Worm (Caenorhabditis elegans) whole organism, L4 larva: ENCODE data around the gene F56D6.21.
A peak's percentile ranks its signal among the peaks of the same experiment; 100 is the strongest.

Source experiments
- F10B5.3 ChIP-seq: sonication (generic microtip); optimal IDR thresholded peaks from 2 replicates; lab custom pipeline; 2016; ENCODE audit warnings: mild to moderate bottlenecking, missing genetic modification characterization, missing compliant biosample characterization
- R02D3.7 ChIP-seq: fragments of 150-350 bp; sonication (generic microtip); optimal IDR thresholded peaks from 3 replicates; lab custom pipeline; 2014; ENCODE audit warnings: missing biosample characterization, missing genetic modification characterization
- Y48G9A.11 ChIP-seq: fragments of 200-800 bp; sonication (Bioruptor generic); IDR thresholded peaks from 2 replicates; pipeline ENCODE4 v1.3.6; 2022; ENCODE audit warnings: missing genetic modification reagents, missing genetic modification characterization, missing compliant biosample characterization
- Y75B8A.6 ChIP-seq: fragments of 200-800 bp; sonication (Bioruptor generic); IDR thresholded peaks from 2 replicates; pipeline ENCODE4 v1.3.6; 2022; ENCODE audit warnings: missing genetic modification reagents, missing genetic modification characterization, missing compliant biosample characterization
- ZK546.5 ChIP-seq, 2 experiments: sonication (generic microtip); optimal IDR thresholded peaks; 2 replicates each; lab custom pipeline; 2017; ENCODE audit warnings: missing biosample characterization in 2 of 2, missing genetic modification characterization in 2 of 2
- aha-1 ChIP-seq: fragments of 150-350 bp; peaks from one replicate; lab custom pipeline; 2014; ENCODE audit warnings: missing biosample characterization, missing genetic modification characterization
- ces-1 ChIP-seq: fragments of 150-350 bp; sonication (generic microtip); optimal IDR thresholded peaks from 4 replicates; lab custom pipeline; 2014; ENCODE audit warnings: missing biosample characterization, missing genetic modification reagents, missing genetic modification characterization
- daf-16 ChIP-seq, 3 experiments: sonication (generic microtip); optimal IDR thresholded peaks; 2 replicates each; lab custom pipeline; 2016 to 2017; ENCODE audit warnings: missing genetic modification characterization in 3 of 3, missing genetic modification reagents in 3 of 3, mild to moderate bottlenecking in 2 of 3, missing compliant biosample characterization in 2 of 3, missing biosample characterization in 1 of 3, moderate library complexity in 1 of 3
- dmd-6 ChIP-seq: fragments of 200-800 bp; sonication (Bioruptor generic); IDR thresholded peaks from 2 replicates; pipeline ENCODE4 v1.3.6; 2022; ENCODE audit warnings: missing genetic modification reagents, missing genetic modification characterization, missing compliant biosample characterization
- dpl-1 ChIP-seq: fragments of 150-350 bp; optimal IDR thresholded peaks from 2 replicates; lab custom pipeline; 2014; ENCODE audit warnings: missing biosample characterization, missing genetic modification reagents, missing genetic modification characterization
- dve-1 ChIP-seq: sonication (generic microtip); optimal IDR thresholded peaks from 2 replicates; lab custom pipeline; 2017; ENCODE audit warnings: antibody characterized with exemption, mild to moderate bottlenecking, missing genetic modification characterization, missing compliant biosample characterization; ENCODE audit not compliant: insufficient read depth
- egl-27 ChIP-seq: sonication (generic microtip); optimal IDR thresholded peaks from 3 replicates; lab custom pipeline; 2017; ENCODE audit warnings: missing biosample characterization, missing genetic modification reagents, missing genetic modification characterization
- hlh-11 ChIP-seq: fragments of 200-800 bp; sonication (Bioruptor generic); optimal IDR thresholded peaks from 2 replicates; lab custom pipeline; 2018; ENCODE audit warnings: mild to moderate bottlenecking, missing genetic modification characterization, missing compliant biosample characterization
- hlh-30 ChIP-seq: sonication (generic microtip); optimal IDR thresholded peaks from 2 replicates; lab custom pipeline; 2017; ENCODE audit warnings: antibody characterized with exemption, mild to moderate bottlenecking, missing genetic modification characterization, missing compliant biosample characterization; ENCODE audit not compliant: insufficient read depth
- hmg-1.1 ChIP-seq: fragments of 200-800 bp; sonication (Bioruptor generic); IDR thresholded peaks from 2 replicates; pipeline ENCODE4 v1.3.6; 2022; ENCODE audit warnings: missing genetic modification reagents, missing genetic modification characterization, missing compliant biosample characterization
- jun-1 ChIP-seq: fragments of 150-350 bp; optimal IDR thresholded peaks from 2 replicates; lab custom pipeline; 2014; ENCODE audit warnings: missing biosample characterization, missing genetic modification reagents, missing genetic modification characterization
- lim-7 ChIP-seq: fragments of 200-800 bp; sonication (Bioruptor generic); IDR thresholded peaks from 2 replicates; pipeline ENCODE4 v1.3.6; 2022; ENCODE audit warnings: missing genetic modification characterization, missing compliant biosample characterization
- lin-1 ChIP-seq: fragments of 200-800 bp; sonication (Bioruptor generic); IDR thresholded peaks from 2 replicates; pipeline ENCODE4 v1.3.6; 2022; ENCODE audit warnings: missing genetic modification reagents, missing genetic modification characterization, missing compliant biosample characterization
- lin-13 ChIP-seq: fragments of 150-350 bp; optimal IDR thresholded peaks from 2 replicates; lab custom pipeline; 2014; ENCODE audit warnings: missing biosample characterization, missing genetic modification reagents, missing genetic modification characterization
- lin-15B ChIP-seq: fragments of 150-350 bp; sonication (generic microtip); optimal IDR thresholded peaks from 3 replicates; lab custom pipeline; 2014; ENCODE audit warnings: missing biosample characterization, missing genetic modification characterization
- lin-38 ChIP-seq: fragments of 200-800 bp; sonication (Bioruptor generic); IDR thresholded peaks from 2 replicates; pipeline ENCODE4 v1.3.6; 2022; ENCODE audit warnings: missing genetic modification reagents, missing genetic modification characterization, missing compliant biosample characterization
- lir-3 ChIP-seq: sonication (generic microtip); optimal IDR thresholded peaks from 2 replicates; lab custom pipeline; 2016; ENCODE audit warnings: mild to moderate bottlenecking, missing genetic modification characterization, missing compliant biosample characterization
- lsy-2 ChIP-seq, 2 experiments: fragments of 150-350 bp in 1 of 2; sonication (generic microtip) in 1 of 2; optimal IDR thresholded peaks; 2 replicates each; lab custom pipeline; 2014 to 2017; ENCODE audit warnings: missing biosample characterization in 2 of 2, missing genetic modification characterization in 2 of 2
- madf-5 ChIP-seq, 2 experiments: fragments of 200-800 bp; sonication (Bioruptor generic); IDR thresholded peaks; 2 replicates each; pipeline ENCODE4 v1.3.6; 2022; ENCODE audit warnings: missing compliant biosample characterization in 2 of 2, missing genetic modification characterization in 2 of 2
- madf-9 ChIP-seq: fragments of 200-800 bp; sonication (Bioruptor generic); conservative IDR thresholded peaks from 2 replicates; pipeline ENCODE4 v1.3.6; 2022; ENCODE audit warnings: missing genetic modification reagents, missing genetic modification characterization, missing compliant biosample characterization
- mep-1 ChIP-seq: fragments of 150-350 bp; sonication (generic microtip); optimal IDR thresholded peaks from 3 replicates; lab custom pipeline; 2014; ENCODE audit warnings: missing biosample characterization, missing genetic modification characterization
- mxl-3 ChIP-seq: fragments of 200-800 bp; sonication (Bioruptor generic); optimal IDR thresholded peaks from 2 replicates; lab custom pipeline; 2018; ENCODE audit warnings: mild to moderate bottlenecking, missing genetic modification characterization, missing compliant biosample characterization
- nhr-111 ChIP-seq: fragments of 200-800 bp; sonication (Bioruptor generic); optimal IDR thresholded peaks from 2 replicates; lab custom pipeline; 2018; ENCODE audit warnings: mild to moderate bottlenecking, missing genetic modification characterization, missing compliant biosample characterization
- nhr-237 ChIP-seq: sonication (generic microtip); optimal IDR thresholded peaks from 2 replicates; lab custom pipeline; 2017; ENCODE audit warnings: missing biosample characterization, missing genetic modification characterization
- nhr-28 ChIP-seq: fragments of 150-350 bp; optimal IDR thresholded peaks from 2 replicates; lab custom pipeline; 2014; ENCODE audit warnings: missing biosample characterization, missing genetic modification characterization
- nhr-42 ChIP-seq: fragments of 200-800 bp; sonication (Bioruptor generic); IDR thresholded peaks from 2 replicates; pipeline ENCODE4 v1.3.6; 2022; ENCODE audit warnings: missing genetic modification characterization, missing compliant biosample characterization
- pqm-1 ChIP-seq: sonication (generic microtip); optimal IDR thresholded peaks from 2 replicates; lab custom pipeline; 2017; ENCODE audit warnings: missing biosample characterization, missing genetic modification characterization
- rbr-2 ChIP-seq: sonication (generic microtip); optimal IDR thresholded peaks from 2 replicates; lab custom pipeline; 2016; ENCODE audit warnings: missing genotype, missing genetic modification characterization, missing compliant biosample characterization
- saeg-2 ChIP-seq: fragments of 200-800 bp; sonication (Bioruptor generic); IDR thresholded peaks from 2 replicates; pipeline ENCODE4 v1.3.6; 2022; ENCODE audit warnings: missing genetic modification reagents, missing genetic modification characterization, missing compliant biosample characterization
- sdz-12 ChIP-seq: fragments of 200-800 bp; sonication (Bioruptor generic); optimal IDR thresholded peaks from 2 replicates; lab custom pipeline; 2018; ENCODE audit warnings: mild to moderate bottlenecking, missing genetic modification characterization, missing compliant biosample characterization
- snpc-1.2 ChIP-seq: fragments of 200-800 bp; sonication (Bioruptor generic); IDR thresholded peaks from 2 replicates; pipeline ENCODE4 v1.3.6; 2022; ENCODE audit warnings: missing genetic modification reagents, missing genetic modification characterization, missing compliant biosample characterization
- snpc-4 ChIP-seq: fragments of 150-350 bp; optimal IDR thresholded peaks from 2 replicates; lab custom pipeline; 2014; ENCODE audit warnings: missing biosample characterization, missing genetic modification characterization
- unc-62 ChIP-seq, 3 experiments: fragments of 150-350 bp in 1 of 3; sonication (generic microtip); optimal IDR thresholded peaks in 2 of 3; peaks in 1 of 3; 1 replicate in 1 of 3; 2 replicates in 2 of 3; lab custom pipeline; 2014 to 2017; ENCODE audit warnings: missing biosample characterization in 3 of 3, missing genetic modification characterization in 3 of 3, missing genetic modification reagents in 3 of 3, missing genotype in 1 of 3
- zip-2 ChIP-seq: fragments of 150-350 bp; optimal IDR thresholded peaks from 2 replicates; lab custom pipeline; 2014; ENCODE audit warnings: missing biosample characterization, missing genetic modification characterization
- ztf-7 ChIP-seq: fragments of 150-350 bp; optimal IDR thresholded peaks from 2 replicates; lab custom pipeline; 2014; ENCODE audit warnings: missing biosample characterization, missing genetic modification characterization

The F56D6.21 gene

ce11 chrIV:3864944-3865343 lies 39.8 kb upstream of the F56D6.21 start, which contains the start of gene aat-8:
aat-8 (minus strand) TSS chrIV:3865044.
- TF ChIP-seq aha-1 = peak; percentile 0
- no peak for TF ChIP-seq lin-15B

ce11 chrIV:3866018-3866417 lies 38.7 kb upstream of the F56D6.21 start:
- TF ChIP-seq madf-5 (GFP tag; IDR thresholded peaks at IDR 0.05; lab: Robert Waterston, UW) (no peak), lir-3 (no peak), daf-16 (GFP tag; optimal IDR thresholded peaks at IDR 0.05; lab: Kevin White, UChicago) (no peak), daf-16 (tag; optimal IDR thresholded peaks at IDR 0.05; lab: Kevin White, UChicago) (peak; percentile 36), dmd-6 (GFP tag; lab: Robert Waterston, UW) (peak; percentile 24; the same call in 1 of the 2 replicates), lin-38 (no peak), zip-2 (tag; lab: Kevin White, UChicago) (no peak), dve-1 (tag; lab: Kevin White, UChicago) (no peak), ztf-7 (tag; lab: Kevin White, UChicago) (no peak), ZK546.5 (tag; optimal IDR thresholded peaks at IDR 0.05; lab: Kevin White, UChicago) (no peak), hlh-30 (tag; lab: Kevin White, UChicago) (peak; percentile 12), snpc-1.2 (GFP tag; lab: Robert Waterston, UW) (no peak), lin-13 (GFP tag; lab: Kevin White, UChicago) (no peak), hmg-1.1 (GFP tag; lab: Robert Waterston, UW) (no peak), mep-1 (tag; lab: Kevin White, UChicago) (no peak), Y48G9A.11 (GFP tag; lab: Robert Waterston, UW) (no peak), nhr-28 (tag; lab: Kevin White, UChicago) (peak; percentile 49), hlh-11 (tag; lab: Kevin White, UChicago) (peak; percentile 50), lsy-2 (tag; optimal IDR thresholded peaks at IDR 0.05; lab: Kevin White, UChicago) (no peak), R02D3.7 (tag; lab: Kevin White, UChicago) (no peak), saeg-2 (GFP tag; lab: Robert Waterston, UW) (no peak), egl-27 (tag; lab: Kevin White, UChicago) (no peak), dpl-1 (GFP tag; lab: Kevin White, UChicago) (no peak), lin-1 (GFP tag; lab: Robert Waterston, UW) (no peak), rbr-2 (tag; lab: Kevin White, UChicago) (no peak), jun-1 (tag; lab: Kevin White, UChicago) (no peak), snpc-4 (tag; lab: Kevin White, UChicago) (no peak), F10B5.3 (tag; lab: Kevin White, UChicago) (no peak), sdz-12 (GFP tag; lab: Kevin White, UChicago) (no peak), mxl-3 (GFP tag; lab: Kevin White, UChicago) (no peak), nhr-42 (GFP tag; lab: Robert Waterston, UW) (no peak), Y75B8A.6 (no peak), unc-62 (GFP tag; optimal IDR thresholded peaks at IDR 0.05 in 1 of 2; lab: Kevin White, UChicago) (no peak), unc-62 (tag; optimal IDR thresholded peaks at IDR 0.05; lab: Kevin White, UChicago) (no peak)

ce11 chrIV:3867252-3867651 lies 37.5 kb upstream of the F56D6.21 start, which contains the start of gene F37C4.4:
F37C4.4 (plus strand) TSS chrIV:3867309.
- TF ChIP-seq lim-7 (GFP tag; lab: Robert Waterston, UW) (no peak), nhr-237 (tag; lab: Kevin White, UChicago) (no peak), ces-1 (GFP tag; lab: Kevin White, UChicago) (no peak), madf-9 (GFP tag; lab: Robert Waterston, UW) (no peak), aha-1 (peak; percentile 54), nhr-111 (GFP tag; lab: Kevin White, UChicago) (no peak), unc-62 (GFP tag; optimal IDR thresholded peaks at IDR 0.05 in 1 of 2; lab: Kevin White, UChicago) (peak in 1 of 2 experiments; percentile 36), unc-62 (tag; optimal IDR thresholded peaks at IDR 0.05; lab: Kevin White, UChicago) (no peak), pqm-1 (tag; lab: Kevin White, UChicago) (no peak)
